Fruit fly (Drosophila melanogaster): ENCODE data around the gene Sec71.

Gene Sec71

DNA sequence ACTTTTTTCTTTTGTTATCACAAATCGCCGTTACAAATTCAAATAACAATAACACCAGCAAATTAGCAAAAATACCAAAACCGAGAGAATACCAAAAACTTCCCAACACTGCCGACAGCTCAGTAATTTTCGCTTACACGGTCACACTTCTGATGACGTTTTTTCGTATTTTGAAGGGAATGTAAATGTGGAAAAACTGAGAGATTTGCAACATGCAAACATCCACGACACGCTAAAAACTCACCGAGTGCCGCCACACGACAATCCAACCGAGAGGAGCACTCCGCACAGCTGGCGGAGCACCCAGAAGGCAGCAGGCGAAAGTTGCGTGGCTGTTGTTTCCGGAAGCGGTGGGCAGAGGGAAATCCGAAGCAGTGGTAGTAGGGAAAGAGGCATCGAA, at the start of gene Sec71 (continued):
- no peak for TF ChIP-seq pho (GFP tag; optimal IDR thresholded peaks at IDR 0.05)
- TF ChIP-seq CG34422 (GFP tag; IDR thresholded peaks at IDR 0.05), result peak; percentile 45; the same call in 1 of the 3 replicates
- TF ChIP-seq bbx (GFP tag; IDR thresholded peaks at IDR 0.05; ENCODE audit: partially characterized antibody), result peak; percentile 30; the same call in 1 of the 2 replicates
- TF ChIP-seq MBD-R2 (GFP tag; IDR thresholded peaks at IDR 0.05), result peak; percentile 64
- peak; percentile 85 for TF ChIP-seq Med (GFP tag)
- 0 out of 2 replicates have a peak, but pooled peaks have one; percentile 23 for TF ChIP-seq nerfin-2 (GFP tag; IDR thresholded peaks at IDR 0.05; ENCODE audit: partially characterized antibody)
- TF ChIP-seq CG2712 (tag; optimal IDR thresholded peaks at IDR 0.05), result no peak
- no peak for TF ChIP-seq lola (GFP tag; optimal IDR thresholded peaks at IDR 0.05)
- TF ChIP-seq CG13287 (GFP tag; IDR thresholded peaks at IDR 0.05; ENCODE audit: partially characterized antibody), result 0 out of 2 replicates have a peak, but pooled peaks have one; percentile 30
- TF ChIP-seq YL-1 (GFP tag; optimal IDR thresholded peaks at IDR 0.05), result peak; percentile 86
- TF ChIP-seq CG6791 (GFP tag; IDR thresholded peaks at IDR 0.05; ENCODE audit: partially characterized antibody), result no peak
- no peak for TF ChIP-seq CG42726 (GFP tag; IDR thresholded peaks at IDR 0.05; ENCODE audit: partially characterized antibody)
- peak; percentile 89 for TF ChIP-seq gfzf (GFP tag; optimal IDR thresholded peaks at IDR 0.05)
- TF ChIP-seq Myb (GFP tag; optimal IDR thresholded peaks at IDR 0.05), result peak; percentile 98
- 0 out of 2 replicates have a peak, but pooled peaks have one; percentile 12 for TF ChIP-seq Drgx (GFP tag; IDR thresholded peaks at IDR 0.05)
- no peak for TF ChIP-seq unpg (GFP tag; optimal IDR thresholded peaks at IDR 0.05)

- TF ChIP-seq CG18619 (GFP tag; optimal IDR thresholded peaks at IDR 0.05) (no peak), trh (GFP tag; optimal IDR thresholded peaks at IDR 0.05) (no peak)
Measured at dm6 chr2L:13746652-13747051, 46.7 kb upstream of the Sec71 start, which contains the start of gene TM9SF4. Gene TM9SF4 (plus strand): TSS chr2L:13746952.

dm6 chr2L:13763144-13763543, 30.2 kb upstream of the Sec71 start:
- TF ChIP-seq Pdp1 (GFP tag; optimal IDR thresholded peaks at IDR 0.05) (no peak), CTCF (GFP tag; optimal IDR thresholded peaks at IDR 0.05) (peak; percentile 67), PHDP (tag; optimal IDR thresholded peaks at IDR 0.05) (no peak), CG4854 (GFP tag; optimal IDR thresholded peaks at IDR 0.05) (no peak), gcm (GFP tag; optimal IDR thresholded peaks at IDR 0.05) (no peak), zfh1 (GFP tag; IDR thresholded peaks at IDR 0.05) (no peak), Sin3A (optimal IDR thresholded peaks at IDR 0.05) (no peak), cg (GFP tag; optimal IDR thresholded peaks at IDR 0.05) (no peak), disco-r (GFP tag; optimal IDR thresholded peaks at IDR 0.05) (no peak), stwl (tag; optimal IDR thresholded peaks at IDR 0.05) (no peak), insv (GFP tag; optimal IDR thresholded peaks at IDR 0.05) (no peak), Doc2 (GFP tag; IDR thresholded peaks at IDR 0.05) (no peak), Atf3 (GFP tag; optimal IDR thresholded peaks at IDR 0.05) (no peak), gsb (GFP tag; IDR thresholded peaks at IDR 0.05) (no peak), CG17568 (GFP tag; optimal IDR thresholded peaks at IDR 0.05) (no peak), Bdp1 (GFP tag; optimal IDR thresholded peaks at IDR 0.05) (no peak), CG15011 (GFP tag; optimal IDR thresholded peaks at IDR 0.05) (no peak), CG10979 (tag; optimal IDR thresholded peaks at IDR 0.05) (peak; percentile 73)

- TF ChIP-seq en (GFP tag; optimal IDR thresholded peaks at IDR 0.05) (no peak), chinmo (GFP tag; IDR thresholded peaks at IDR 0.05; ENCODE audit: partially characterized antibody) (no peak), CG13287 (GFP tag; IDR thresholded peaks at IDR 0.05; ENCODE audit: partially characterized antibody) (peak; percentile 85), salm (tag; optimal IDR thresholded peaks at IDR 0.05) (no peak), CG12155 (GFP tag; optimal IDR thresholded peaks at IDR 0.05) (no peak), lola (GFP tag; optimal IDR thresholded peaks at IDR 0.05) (no peak), YL-1 (GFP tag; optimal IDR thresholded peaks at IDR 0.05) (peak; percentile 75), her (GFP tag; optimal IDR thresholded peaks at IDR 0.05) (no peak), Vsx1 (GFP tag; optimal IDR thresholded peaks at IDR 0.05) (no peak), CG15479 (GFP tag; optimal IDR thresholded peaks at IDR 0.05) (no peak), seq (GFP tag; IDR thresholded peaks at IDR 0.05) (no peak), Hand (GFP tag; optimal IDR thresholded peaks at IDR 0.05) (no peak), CG17385 (GFP tag; optimal IDR thresholded peaks at IDR 0.05) (peak; percentile 97), CG9437 (GFP tag; optimal IDR thresholded peaks at IDR 0.05) (no peak), Dll (GFP tag; IDR thresholded peaks at IDR 0.05; ENCODE audit: partially characterized antibody) (peak; percentile 73)
Measured at dm6 chr2L:13770884-13771283, 22.4 kb upstream of the Sec71 start.

Measured in whole organism, embryonic.